Fruit fly (Drosophila melanogaster) whole organism, embryonic: Measurements from ENCODE around the gene CG13138.

Source experiments
- B-H2 ChIP-seq: fragments of 200-800 bp; sonication (Bioruptor generic); optimal IDR thresholded peaks from 2 replicates; lab custom pipeline; 2018; ENCODE audit warnings: missing biosample characterization, mild to moderate bottlenecking, missing genetic modification characterization
- CG10543 ChIP-seq: fragments of 200-800 bp; sonication (Bioruptor generic); optimal IDR thresholded peaks from 3 replicates; lab custom pipeline; 2017; ENCODE audit warnings: missing biosample characterization, mild to moderate bottlenecking, missing genetic modification characterization, moderate library complexity
- CG11560 ChIP-seq: fragments of 200-800 bp; sonication (Bioruptor generic); IDR thresholded peaks from 3 replicates; pipeline ENCODE4 v1.3.6; 2022; ENCODE audit warnings: missing biosample characterization, missing genetic modification characterization
- CG15601 ChIP-seq: fragments of 200-800 bp; sonication (Bioruptor generic); optimal IDR thresholded peaks from 3 replicates; lab custom pipeline; 2019; ENCODE audit warnings: missing biosample characterization, mild to moderate bottlenecking, missing genetic modification characterization, moderate library complexity
- CG17612 ChIP-seq: fragments of 200-800 bp; sonication (Bioruptor generic); IDR thresholded peaks from 2 replicates; pipeline ENCODE4 v1.3.6; 2022; ENCODE audit warnings: missing biosample characterization, missing genetic modification characterization
- CG17802 ChIP-seq: fragments of 200-800 bp; sonication (Bioruptor generic); optimal IDR thresholded peaks from 2 replicates; lab custom pipeline; 2018; ENCODE audit warnings: missing biosample characterization, mild to moderate bottlenecking, missing genetic modification characterization, moderate library complexity
- CG18011 ChIP-seq: fragments of 200-800 bp; sonication (Bioruptor generic); optimal IDR thresholded peaks from 2 replicates; lab custom pipeline; 2017; ENCODE audit warnings: missing biosample characterization, missing genetic modification characterization, mild to moderate bottlenecking, moderate library complexity, missing genotype
- CG2199 ChIP-seq: fragments of 200-800 bp; sonication (Bioruptor generic); IDR thresholded peaks from 3 replicates; pipeline ENCODE4 v1.3.6; 2022; ENCODE audit warnings: missing biosample characterization, missing genetic modification characterization
- CG2202 ChIP-seq: fragments of 200-800 bp; sonication (Bioruptor generic); optimal IDR thresholded peaks from 2 replicates; lab custom pipeline; 2018; ENCODE audit warnings: missing biosample characterization, mild to moderate bottlenecking, missing genetic modification characterization
- CG6813 ChIP-seq: fragments of 200-800 bp; sonication (Bioruptor generic); optimal IDR thresholded peaks from 2 replicates; lab custom pipeline; 2017; ENCODE audit warnings: missing biosample characterization, missing genetic modification characterization, mild to moderate bottlenecking, moderate library complexity, missing genetic modification reagents
- CG6854 ChIP-seq: fragments of 200-800 bp; sonication (Bioruptor generic); optimal IDR thresholded peaks from 3 replicates; lab custom pipeline; 2017; ENCODE audit warnings: missing biosample characterization, mild to moderate bottlenecking, missing genetic modification characterization
- CG7839 ChIP-seq: fragments of 200-800 bp; sonication (Bioruptor generic); optimal IDR thresholded peaks from 3 replicates; lab custom pipeline; 2018; ENCODE audit warnings: missing biosample characterization, mild to moderate bottlenecking, missing genetic modification characterization, moderate library complexity
- CG8924 ChIP-seq: fragments of 200-800 bp; optimal IDR thresholded peaks from 3 replicates; lab custom pipeline; 2019; ENCODE audit warnings: missing biosample characterization, mild to moderate bottlenecking, missing genetic modification characterization, moderate library complexity
- CG9797 ChIP-seq: fragments of 200-800 bp; sonication (Bioruptor generic); optimal IDR thresholded peaks from 3 replicates; lab custom pipeline; 2018; ENCODE audit warnings: missing biosample characterization, mild to moderate bottlenecking, missing genetic modification characterization
- ERR ChIP-seq: fragments of 200-800 bp; sonication (Bioruptor generic); optimal IDR thresholded peaks from 2 replicates; lab custom pipeline; 2016; ENCODE audit warnings: missing biosample characterization, missing genetic modification characterization
- Ets97D ChIP-seq: fragments of 200-800 bp; sonication (Bioruptor generic); optimal IDR thresholded peaks from 3 replicates; lab custom pipeline; 2016; ENCODE audit warnings: missing biosample characterization, missing genetic modification characterization
- Fer3 ChIP-seq: fragments of 200-800 bp; sonication (Bioruptor generic); optimal IDR thresholded peaks from 2 replicates; lab custom pipeline; 2018; ENCODE audit warnings: missing biosample characterization, mild to moderate bottlenecking, missing genetic modification characterization, moderate library complexity
- Nf-YC ChIP-seq: fragments of 200-800 bp; optimal IDR thresholded peaks from 3 replicates; lab custom pipeline; 2019; ENCODE audit warnings: missing biosample characterization, mild to moderate bottlenecking, missing genetic modification characterization, moderate library complexity
- Stat92E ChIP-seq, 3 experiments: fragments of >200 bp in 2 of 3; fragments of 200-800 bp in 1 of 3; sonication (Bioruptor generic) in 1 of 3; optimal IDR thresholded peaks; 2 replicates each; lab custom pipeline; 2017 to 2019; ENCODE audit warnings: missing biosample characterization in 3 of 3, missing genetic modification characterization in 3 of 3, mild to moderate bottlenecking in 1 of 3, moderate library complexity in 1 of 3
- Xbp1 ChIP-seq: fragments of 200-800 bp; sonication (Bioruptor generic); optimal IDR thresholded peaks from 3 replicates; lab custom pipeline; 2016; ENCODE audit warnings: missing biosample characterization, mild to moderate bottlenecking, missing genetic modification characterization
- aop ChIP-seq: fragments of 200-800 bp; sonication (Bioruptor generic); IDR thresholded peaks from 2 replicates; pipeline ENCODE4 v1.3.6; 2022; ENCODE audit warnings: missing biosample characterization, missing genetic modification characterization
- az2 ChIP-seq: fragments of 200-800 bp; sonication (Bioruptor generic); optimal IDR thresholded peaks from 3 replicates; lab custom pipeline; 2016; ENCODE audit warnings: missing biosample characterization, missing genetic modification characterization
- cad ChIP-seq: fragments of >200 bp; optimal IDR thresholded peaks from 2 replicates; lab custom pipeline; 2017; ENCODE audit warnings: missing biosample characterization, missing genetic modification characterization
- chm ChIP-seq: fragments of 200-800 bp; sonication (Bioruptor generic); IDR thresholded peaks from 2 replicates; pipeline ENCODE4 v1.3.6; 2022; ENCODE audit warnings: missing biosample characterization, missing genetic modification characterization
- crc ChIP-seq: fragments of 200-800 bp; sonication (Bioruptor generic); optimal IDR thresholded peaks from 2 replicates; lab custom pipeline; 2016; ENCODE audit warnings: missing biosample characterization, missing genetic modification characterization
- croc ChIP-seq: fragments of 200-800 bp; sonication (Bioruptor generic); conservative IDR thresholded peaks from 3 replicates; pipeline ENCODE4 v1.3.6; 2022; ENCODE audit warnings: missing biosample characterization, missing genetic modification characterization
- ftz-f1 ChIP-seq: fragments of 200-800 bp; sonication (Bioruptor generic); optimal IDR thresholded peaks from 2 replicates; lab custom pipeline; 2016; ENCODE audit warnings: missing biosample characterization, missing genetic modification characterization
- gce ChIP-seq: fragments of 200-800 bp; sonication (Bioruptor generic); IDR thresholded peaks from 3 replicates; pipeline ENCODE4 v1.3.6; 2022; ENCODE audit warnings: missing biosample characterization, missing genetic modification characterization
- ind ChIP-seq: fragments of 200-800 bp; sonication (Bioruptor generic); optimal IDR thresholded peaks from 3 replicates; lab custom pipeline; 2016; ENCODE audit warnings: missing biosample characterization, missing genetic modification characterization
- kah ChIP-seq: fragments of 200-800 bp; sonication (Bioruptor generic); optimal IDR thresholded peaks from 2 replicates; lab custom pipeline; 2018; ENCODE audit warnings: missing biosample characterization, mild to moderate bottlenecking, missing genetic modification characterization
- kay ChIP-seq: fragments of 200-800 bp; sonication (Bioruptor generic); optimal IDR thresholded peaks from 2 replicates; lab custom pipeline; 2016; ENCODE audit warnings: missing biosample characterization, missing genetic modification characterization
- ken ChIP-seq: fragments of 200-800 bp; sonication (Bioruptor generic); IDR thresholded peaks from 3 replicates; pipeline ENCODE4 v1.3.6; 2022; ENCODE audit warnings: missing biosample characterization, missing genetic modification characterization
- lbe ChIP-seq: fragments of 200-800 bp; sonication (Bioruptor generic); optimal IDR thresholded peaks from 2 replicates; lab custom pipeline; 2016; ENCODE audit warnings: missing biosample characterization, mild to moderate bottlenecking, missing genetic modification characterization
- nerfin-2 ChIP-seq: fragments of 200-800 bp; sonication (Bioruptor generic); IDR thresholded peaks from 2 replicates; pipeline ENCODE4 v1.3.6; 2022; ENCODE audit warnings: missing biosample characterization, missing genetic modification characterization; ENCODE audit not compliant: partially characterized antibody
- nom ChIP-seq: fragments of 200-800 bp; sonication (Bioruptor generic); optimal IDR thresholded peaks from 2 replicates; lab custom pipeline; 2017; ENCODE audit warnings: missing biosample characterization, missing genetic modification characterization, mild to moderate bottlenecking, moderate library complexity, missing genetic modification reagents
- peb ChIP-seq: fragments of 200-800 bp; sonication (Bioruptor generic); IDR thresholded peaks from 2 replicates; pipeline ENCODE4 v1.3.6; 2022; ENCODE audit warnings: missing biosample characterization, missing genetic modification characterization
- pho ChIP-seq: fragments of 200-800 bp; sonication (Bioruptor generic); optimal IDR thresholded peaks from 2 replicates; lab custom pipeline; 2016; ENCODE audit warnings: missing biosample characterization, missing genetic modification characterization
- rib ChIP-seq: fragments of 200-800 bp; sonication (Bioruptor generic); IDR thresholded peaks from 2 replicates; pipeline ENCODE4 v1.3.6; 2022; ENCODE audit warnings: missing biosample characterization, missing genetic modification characterization
- sc ChIP-seq, 3 experiments: fragments of >200 bp in 2 of 3; fragments of 200-800 bp in 1 of 3; sonication (Bioruptor generic) in 1 of 3; optimal IDR thresholded peaks; 2 replicates in 2 of 3; 3 replicates in 1 of 3; lab custom pipeline; 2017; ENCODE audit warnings: mild to moderate bottlenecking in 1 of 3, missing biosample characterization in 1 of 3, missing genetic modification characterization in 1 of 3, missing genetic modification reagents in 1 of 3
- sens-2 ChIP-seq: fragments of 200-800 bp; sonication (Bioruptor generic); IDR thresholded peaks from 2 replicates; pipeline ENCODE4 v1.3.6; 2022; ENCODE audit warnings: missing biosample characterization, missing genetic modification characterization
- seq ChIP-seq: fragments of 200-800 bp; sonication (Bioruptor generic); IDR thresholded peaks from 2 replicates; pipeline ENCODE4 v1.3.6; 2022; ENCODE audit warnings: missing biosample characterization, missing genetic modification characterization
- slbo ChIP-seq: fragments of 200-800 bp; sonication (Bioruptor generic); IDR thresholded peaks from 2 replicates; pipeline ENCODE4 v1.3.6; 2022; ENCODE audit warnings: missing biosample characterization, missing genetic modification characterization
- slp2 ChIP-seq: fragments of 200-800 bp; sonication (Bioruptor generic); optimal IDR thresholded peaks from 2 replicates; lab custom pipeline; 2016; ENCODE audit warnings: missing biosample characterization, missing genetic modification characterization
- sna ChIP-seq: fragments of 200-800 bp; sonication (Bioruptor generic); IDR thresholded peaks from 2 replicates; pipeline ENCODE4 v1.3.6; 2022; ENCODE audit warnings: missing biosample characterization, missing genetic modification characterization; ENCODE audit not compliant: partially characterized antibody
- tin ChIP-seq: fragments of 200-800 bp; sonication (Bioruptor generic); optimal IDR thresholded peaks from 3 replicates; lab custom pipeline; 2016; ENCODE audit warnings: missing biosample characterization, missing genetic modification characterization
- tna ChIP-seq: fragments of 200-800 bp; sonication (Bioruptor generic); IDR thresholded peaks from 2 replicates; pipeline ENCODE4 v1.3.6; 2022; ENCODE audit warnings: missing biosample characterization, missing genetic modification characterization; ENCODE audit not compliant: partially characterized antibody
- ttk ChIP-seq: fragments of 200-800 bp; sonication (Bioruptor generic); IDR thresholded peaks from 2 replicates; pipeline ENCODE4 v2.1.2; 2022; ENCODE audit warnings: missing biosample characterization, missing genetic modification characterization
- twi ChIP-seq: fragments of 200-800 bp; optimal IDR thresholded peaks from 2 replicates; lab custom pipeline; 2019; ENCODE audit warnings: missing biosample characterization, mild to moderate bottlenecking, missing genetic modification characterization, moderate library complexity
- vvl ChIP-seq: fragments of 200-800 bp; sonication (Bioruptor generic); IDR thresholded peaks from 2 replicates; pipeline ENCODE4 v1.3.6; 2022; ENCODE audit warnings: missing biosample characterization, missing genetic modification characterization

CG13138 gene

dm6 chr2L:10260750-10261493 is 40.9 kb downstream of the CG13138 start, which contains the start of gene Pten (continued):
- peak; percentile 80 for TF ChIP-seq CG8924 (tag; lab: Kevin White, UChicago)
- no peak for TF ChIP-seq CG18011 (GFP tag; lab: Kevin White, UChicago)
- peak; percentile 9 for TF ChIP-seq ERR (GFP tag; lab: Kevin White, UChicago)
- peak; percentile 74 for TF ChIP-seq cad (GFP tag; lab: Kevin White, UChicago)
- TF ChIP-seq az2 (GFP tag; lab: Kevin White, UChicago), result peak; percentile 62
- no peak for TF ChIP-seq CG9797
- TF ChIP-seq slp2 (GFP tag; lab: Kevin White, UChicago), result peak; percentile 66
- peak; percentile 89 for TF ChIP-seq nerfin-2 (GFP tag; lab: Robert Waterston, UW)
- TF ChIP-seq CG17612 (GFP tag; lab: Robert Waterston, UW), result no peak
- no peak for TF ChIP-seq sens-2 (GFP tag; lab: Robert Waterston, UW)
- TF ChIP-seq slbo, result peak; percentile 51
- 0 out of 2 replicates have a peak, but pooled peaks have one; percentile 35 for TF ChIP-seq seq (GFP tag; lab: Robert Waterston, UW)
- peak; percentile 83 for TF ChIP-seq kah
- no peak for TF ChIP-seq CG7839 (tag; lab: Kevin White, UChicago)
- peak; percentile 54 for TF ChIP-seq Nf-YC
- no peak for TF ChIP-seq chm (GFP tag; lab: Robert Waterston, UW)
- TF ChIP-seq ttk (GFP tag; lab: Robert Waterston, UW), result no peak
- peak; percentile 29 for TF ChIP-seq nom
- peak; percentile 64 for TF ChIP-seq pho
- peak; percentile 7 for TF ChIP-seq lbe
- TF ChIP-seq twi (tag; lab: Kevin White, UChicago), result no peak
- no peak for TF ChIP-seq CG2199 (GFP tag; lab: Robert Waterston, UW)
- TF ChIP-seq CG11560 (tag; lab: Robert Waterston, UW), result peak; percentile 92; the same call in 2 of the 3 replicates
- no peak for TF ChIP-seq sc (optimal IDR thresholded peaks at IDR 0.05; lab: Kevin White, UChicago)
- TF ChIP-seq sc (GFP tag; optimal IDR thresholded peaks at IDR 0.05; lab: Kevin White, UChicago), result peak; percentile 9
- TF ChIP-seq Stat92E (GFP tag; optimal IDR thresholded peaks at IDR 0.05; lab: Kevin White, UChicago), result no peak
- TF ChIP-seq gce (GFP tag; lab: Robert Waterston, UW), result no peak
- TF ChIP-seq tna (GFP tag; lab: Robert Waterston, UW), result peak; percentile 88
- peak; percentile 61 for TF ChIP-seq Fer3 (tag; lab: Kevin White, UChicago)
- TF ChIP-seq CG6813 (GFP tag; lab: Kevin White, UChicago), result no peak
- TF ChIP-seq croc (GFP tag; lab: Robert Waterston, UW), result peak; percentile 31; the same call in 2 of the 3 replicates
- peak; percentile 58; the same call in 1 of the 2 replicates for TF ChIP-seq vvl (GFP tag; lab: Robert Waterston, UW)
- peak; percentile 5 for TF ChIP-seq CG6854 (GFP tag; lab: Kevin White, UChicago)
- no peak for TF ChIP-seq rib (GFP tag; lab: Robert Waterston, UW)
- TF ChIP-seq CG15601 (tag; lab: Kevin White, UChicago), result no peak
- TF ChIP-seq tin (GFP tag; lab: Kevin White, UChicago), result peak; percentile 50
- TF ChIP-seq B-H2 (GFP tag; lab: Kevin White, UChicago), result peak; percentile 30
- no peak; the same call in 2 of the 3 replicates for TF ChIP-seq ken (GFP tag; lab: Robert Waterston, UW)
- TF ChIP-seq peb (GFP tag; lab: Robert Waterston, UW), result no peak
- peak; percentile 56 for TF ChIP-seq Xbp1 (GFP tag; lab: Kevin White, UChicago)
- TF ChIP-seq CG2202 (tag; lab: Kevin White, UChicago), result no peak
- TF ChIP-seq sna, result peak; percentile 79; the same call in 1 of the 2 replicates
- peak; percentile 28 for TF ChIP-seq CG17802 (tag; lab: Kevin White, UChicago)
- TF ChIP-seq CG10543 (GFP tag; lab: Kevin White, UChicago), result no peak
- TF ChIP-seq ftz-f1 (GFP tag; lab: Kevin White, UChicago), result no peak
- TF ChIP-seq kay, result peak; percentile 61
- peak; percentile 71 for TF ChIP-seq ind (GFP tag; lab: Kevin White, UChicago)
- peak; percentile 69 for TF ChIP-seq Ets97D (GFP tag; lab: Kevin White, UChicago)
- peak; percentile 46 for TF ChIP-seq crc (GFP tag; lab: Kevin White, UChicago)
- no peak for TF ChIP-seq aop
